Worm (Caenorhabditis elegans): ENCODE measurements around the gene ZK792.4.

The ZK792.4 gene

DNA sequence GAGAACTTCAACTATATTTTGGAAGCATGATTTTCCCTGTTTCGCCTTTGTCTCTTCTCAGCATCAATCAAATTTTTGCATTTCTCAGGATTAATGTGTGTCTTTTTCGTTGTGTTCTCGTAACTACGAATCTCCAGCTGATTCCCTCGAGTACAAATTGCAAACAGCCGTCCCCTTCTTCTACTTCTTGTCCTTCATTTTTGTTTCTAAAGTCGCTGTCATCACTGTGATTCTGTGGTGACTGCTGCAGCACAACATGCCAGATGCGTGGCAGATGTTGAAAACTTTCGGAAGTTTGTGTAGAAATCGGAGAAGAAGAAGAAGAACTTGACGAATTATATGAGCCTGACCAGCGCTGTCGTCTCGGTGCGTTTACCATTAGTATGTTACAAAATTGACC lies 31.5 kb upstream of the ZK792.4 start:
- TF ChIP-seq blmp-1 (tag; optimal IDR thresholded peaks at IDR 0.05; ENCODE audit: insufficient read depth) (no peak), ztf-11 (tag; optimal IDR thresholded peaks at IDR 0.05) (no peak), unc-55 (GFP tag; optimal IDR thresholded peaks at IDR 0.05) (peak; percentile 23), mab-5 (tag; optimal IDR thresholded peaks at IDR 0.05) (peak; percentile 47), crh-2 (tag; optimal IDR thresholded peaks at IDR 0.05) (no peak), peb-1 (tag; optimal IDR thresholded peaks at IDR 0.05) (no peak)

DNA sequence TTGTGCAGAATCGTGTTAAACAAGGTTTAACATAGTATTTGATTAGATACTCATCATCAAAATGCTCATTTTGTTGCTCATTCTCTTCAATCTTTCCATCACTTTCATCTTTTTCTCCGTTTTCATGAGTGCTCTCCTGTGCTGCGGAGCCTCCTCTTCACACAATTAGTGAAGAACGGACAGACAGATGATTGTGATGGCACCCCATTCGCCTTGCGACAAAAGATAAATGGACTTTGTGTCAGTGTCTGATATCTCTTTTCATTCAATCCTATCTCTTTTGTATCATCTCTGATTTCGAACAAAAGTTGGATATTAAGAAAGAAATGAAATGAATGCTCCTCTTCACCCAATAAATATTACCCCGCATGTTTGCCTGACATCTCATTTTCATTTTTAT lies 28.5 kb upstream of the ZK792.4 start:
- TF ChIP-seq nhr-10 (tag; optimal IDR thresholded peaks at IDR 0.05) (no peak), lin-13 (GFP tag; optimal IDR thresholded peaks at IDR 0.05) (no peak), nhr-77 (tag; optimal IDR thresholded peaks at IDR 0.05) (no peak), gmeb-1 (tag; optimal IDR thresholded peaks at IDR 0.05) (no peak), blmp-1 (tag; optimal IDR thresholded peaks at IDR 0.05; ENCODE audit: insufficient read depth) (no peak), unc-55 (GFP tag; optimal IDR thresholded peaks at IDR 0.05) (no peak), sem-4 (tag; optimal IDR thresholded peaks at IDR 0.05) (no peak), lsy-2 (tag; optimal IDR thresholded peaks at IDR 0.05) (peak in 1 of 2 experiments; percentile 2), crh-2 (tag; optimal IDR thresholded peaks at IDR 0.05) (no peak), alr-1 (tag; optimal IDR thresholded peaks at IDR 0.05) (no peak), sma-3 (GFP tag; optimal IDR thresholded peaks at IDR 0.05) (no peak), nhr-25 (tag; optimal IDR thresholded peaks at IDR 0.05) (no peak), dmd-4 (tag; optimal IDR thresholded peaks at IDR 0.05) (no peak), ztf-4 (tag; optimal IDR thresholded peaks at IDR 0.05) (no peak), nhr-21 (tag; optimal IDR thresholded peaks at IDR 0.05) (no peak), F13H6.1 (tag; optimal IDR thresholded peaks at IDR 0.05) (peak; percentile 58), mab-5 (tag; optimal IDR thresholded peaks at IDR 0.05) (no peak), C34F6.9 (tag; optimal IDR thresholded peaks at IDR 0.05) (peak; percentile 35), unc-39 (tag; optimal IDR thresholded peaks at IDR 0.05) (no peak), nhr-129 (tag; optimal IDR thresholded peaks at IDR 0.05) (peak; percentile 58), ama-1 (optimal IDR thresholded peaks at IDR 0.05) (no peak)

DNA sequence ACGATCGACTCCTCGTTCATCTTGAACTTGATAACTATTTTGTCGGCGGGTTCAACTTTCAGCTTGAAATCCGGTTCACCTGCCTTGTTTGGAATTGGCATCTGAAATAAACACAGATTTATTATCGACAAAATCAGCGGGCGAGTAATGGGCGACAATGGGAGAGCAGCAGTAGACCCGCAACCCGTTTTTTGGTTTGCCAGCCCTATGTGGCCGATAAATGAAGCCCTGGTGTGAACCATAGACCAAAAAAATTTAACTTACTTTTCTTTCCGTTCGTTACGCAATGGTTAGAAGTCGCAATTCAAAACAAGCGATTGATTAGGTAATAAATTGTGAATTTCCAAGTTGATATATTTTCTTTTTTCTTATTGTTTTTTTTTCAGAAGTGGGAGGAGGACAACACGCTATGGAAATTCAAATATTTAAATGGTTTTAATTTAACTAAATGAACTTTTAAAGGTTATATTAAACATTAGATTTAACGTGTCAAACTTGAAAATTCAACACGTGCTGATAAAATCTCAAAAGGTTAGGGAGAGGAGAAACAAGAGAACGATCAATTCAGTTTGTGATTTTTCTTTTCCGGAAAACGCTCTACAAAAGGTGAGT lies 22.0 kb upstream of the ZK792.4 start, which contains the start of the genes T22B3.3 and alg-3:
TSS of gene T22B3.3 (minus strand) at position 101 of the 612 bp plus-strand sequence.
TSS of gene alg-3 (plus strand) at position 562 of the 612 bp plus-strand sequence.
- no peak for TF ChIP-seq nhr-11 (tag; optimal IDR thresholded peaks at IDR 0.05)
- no peak for TF ChIP-seq F13H6.1 (tag; optimal IDR thresholded peaks at IDR 0.05)
- TF ChIP-seq nhr-12 (tag; optimal IDR thresholded peaks at IDR 0.05), result no peak
- TF ChIP-seq ama-1 (optimal IDR thresholded peaks at IDR 0.05), result no peak
- no peak for TF ChIP-seq ceh-16 (tag; optimal IDR thresholded peaks at IDR 0.05)
- TF ChIP-seq nhr-21 (tag; optimal IDR thresholded peaks at IDR 0.05), result no peak
- no peak for TF ChIP-seq sem-4 (tag; optimal IDR thresholded peaks at IDR 0.05)
- no peak for TF ChIP-seq nhr-10 (tag; optimal IDR thresholded peaks at IDR 0.05)
- no peak for TF ChIP-seq R02D3.7 (tag; optimal IDR thresholded peaks at IDR 0.05)
- no peak for TF ChIP-seq elt-3 (tag; optimal IDR thresholded peaks at IDR 0.05)
- TF ChIP-seq ztf-1 (GFP tag; conservative IDR thresholded peaks at IDR 0.05), result no peak
- no peak for TF ChIP-seq ztf-11 (tag; optimal IDR thresholded peaks at IDR 0.05)
- no peak for TF ChIP-seq snpc-4 (tag; optimal IDR thresholded peaks at IDR 0.05)
- TF ChIP-seq elt-1 (tag; optimal IDR thresholded peaks at IDR 0.05), result no peak
- TF ChIP-seq dmd-4 (tag; optimal IDR thresholded peaks at IDR 0.05), result no peak
- TF ChIP-seq peb-1 (tag; optimal IDR thresholded peaks at IDR 0.05), result no peak

DNA sequence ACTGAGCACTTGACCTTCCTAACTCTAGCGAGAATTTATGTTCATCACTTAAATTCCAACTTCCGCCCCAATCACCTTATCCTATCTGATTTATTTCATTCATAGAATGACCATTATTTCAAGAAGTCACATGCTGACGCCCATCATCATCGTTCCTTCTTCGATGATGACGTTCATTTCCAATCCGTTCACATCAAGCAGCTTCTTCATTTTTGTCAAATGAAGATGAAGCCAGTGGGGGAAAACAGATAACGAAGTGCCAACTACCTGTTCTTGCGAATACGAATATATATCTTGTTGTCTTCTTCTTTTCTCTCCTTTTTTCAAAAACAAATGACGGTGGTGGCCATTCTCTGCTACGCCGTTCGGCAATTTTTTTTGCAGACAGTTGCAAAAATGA lies 20.1 kb upstream of the ZK792.4 start:
- TF ChIP-seq nhr-21 (tag; optimal IDR thresholded peaks at IDR 0.05) (peak; percentile 66), Y55F3AM.14 (GFP tag; optimal IDR thresholded peaks at IDR 0.05) (no peak)

DNA sequence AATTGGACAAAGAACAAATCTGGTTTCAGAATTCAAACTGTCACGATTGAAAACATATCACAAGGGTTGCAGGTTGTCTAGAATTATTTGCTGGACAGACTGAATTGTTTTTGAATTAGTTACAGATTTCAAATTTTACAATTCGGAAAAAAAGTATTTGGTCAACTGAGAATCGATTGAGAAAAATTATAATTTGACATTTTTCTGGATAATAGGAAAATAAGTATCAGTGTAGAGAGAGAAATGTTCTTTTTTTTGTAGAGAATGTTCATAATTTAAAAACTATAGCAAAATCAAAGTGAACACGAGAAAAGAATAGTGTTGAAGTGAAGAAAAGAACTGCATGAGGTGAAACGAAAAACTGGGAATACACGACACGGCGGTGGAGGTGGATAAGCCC lies 18.9 kb upstream of the ZK792.4 start, which contains the start of gene dpy-20:
TSS of gene dpy-20 (minus strand) at position 101 of the 400 bp plus-strand sequence.
- no peak for TF ChIP-seq egl-27 (tag; optimal IDR thresholded peaks at IDR 0.05)
- no peak for TF ChIP-seq unc-55 (GFP tag; optimal IDR thresholded peaks at IDR 0.05)
- TF ChIP-seq nhr-25 (tag; optimal IDR thresholded peaks at IDR 0.05), result no peak
- no peak for TF ChIP-seq nhr-11 (tag; optimal IDR thresholded peaks at IDR 0.05)
- TF ChIP-seq nhr-77 (tag; optimal IDR thresholded peaks at IDR 0.05), result no peak
- no peak for TF ChIP-seq nhr-23 (tag; optimal IDR thresholded peaks at IDR 0.05)
- TF ChIP-seq mbf-1 (tag; optimal IDR thresholded peaks at IDR 0.05), result no peak
- TF ChIP-seq ama-1 (optimal IDR thresholded peaks at IDR 0.05), result no peak
- TF ChIP-seq nhr-129 (tag; optimal IDR thresholded peaks at IDR 0.05), result no peak
- no peak for TF ChIP-seq ztf-4 (tag; optimal IDR thresholded peaks at IDR 0.05)
- no peak for TF ChIP-seq sma-9 (GFP tag; optimal IDR thresholded peaks at IDR 0.05)
- no peak for TF ChIP-seq sma-9 (tag; optimal IDR thresholded peaks at IDR 0.05)
- TF ChIP-seq nhr-12 (tag; optimal IDR thresholded peaks at IDR 0.05), result no peak
- no peak for TF ChIP-seq F13H6.1 (tag; optimal IDR thresholded peaks at IDR 0.05)
- no peak for TF ChIP-seq lin-13 (GFP tag; optimal IDR thresholded peaks at IDR 0.05)
- TF ChIP-seq ztf-11 (tag; optimal IDR thresholded peaks at IDR 0.05), result no peak
- no peak for TF ChIP-seq lsy-2 (tag; optimal IDR thresholded peaks at IDR 0.05)
- no peak for TF ChIP-seq fos-1 (tag; optimal IDR thresholded peaks at IDR 0.05)
- TF ChIP-seq crh-2 (tag; optimal IDR thresholded peaks at IDR 0.05), result no peak
